Fruit fly (Drosophila melanogaster): ENCODE results near the gene Acer.
A peak's percentile ranks its signal among the peaks of the same experiment; 100 is the strongest.

Acer gene

DNA sequence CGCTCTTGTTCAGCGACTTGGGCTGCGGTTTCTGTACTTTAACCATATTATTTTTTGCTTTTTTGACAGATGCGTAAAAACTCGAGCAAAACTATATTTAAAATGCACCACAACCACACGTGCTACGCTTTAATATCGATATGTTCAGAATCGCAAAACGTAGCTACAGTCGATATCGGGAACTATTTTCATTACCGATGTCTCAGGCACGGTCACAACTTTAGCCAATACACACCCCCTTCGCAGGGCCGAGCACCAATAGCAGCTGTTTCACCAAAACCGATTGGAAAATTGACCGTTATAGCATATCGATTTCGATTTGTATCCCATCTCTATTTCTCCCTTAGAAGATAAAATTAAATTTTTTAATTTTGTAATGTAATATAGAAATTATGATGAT, 10.0 kb upstream of the Acer start, which contains the start of gene CG13096 (continued):
- TF ChIP-seq CG8290 (GFP tag; optimal IDR thresholded peaks at IDR 0.05): peak; percentile 90
- peak; percentile 75 to 96 for TF ChIP-seq CG8290 (tag; optimal IDR thresholded peaks at IDR 0.05)
- TF ChIP-seq grau (tag; optimal IDR thresholded peaks at IDR 0.05): no peak
- no peak for TF ChIP-seq CG2202 (tag; optimal IDR thresholded peaks at IDR 0.05)
- TF ChIP-seq Usf (GFP tag; optimal IDR thresholded peaks at IDR 0.05): no peak
- TF ChIP-seq pita (GFP tag; optimal IDR thresholded peaks at IDR 0.05): peak; percentile 78
- peak; percentile 45 for TF ChIP-seq CG4424 (GFP tag; optimal IDR thresholded peaks at IDR 0.05)
- no peak for TF ChIP-seq en (GFP tag; optimal IDR thresholded peaks at IDR 0.05)
- TF ChIP-seq B-H2 (GFP tag; optimal IDR thresholded peaks at IDR 0.05): peak; percentile 49
- peak; percentile 37 to 43 for TF ChIP-seq dpn (GFP tag; optimal IDR thresholded peaks at IDR 0.05)
- peak; percentile 72 for TF ChIP-seq CG12659 (GFP tag; optimal IDR thresholded peaks at IDR 0.05)
- TF ChIP-seq tx (GFP tag; optimal IDR thresholded peaks at IDR 0.05): no peak
- peak; percentile 99 for TF ChIP-seq hbn (GFP tag; IDR thresholded peaks at IDR 0.05; ENCODE audit: partially characterized antibody)
- peak; percentile 35 for TF ChIP-seq CG9609 (GFP tag; optimal IDR thresholded peaks at IDR 0.05)
- peak; percentile 17; the same call in 1 of the 2 replicates for TF ChIP-seq al (GFP tag; IDR thresholded peaks at IDR 0.05)
- TF ChIP-seq zf30C (GFP tag; optimal IDR thresholded peaks at IDR 0.05): no peak
- peak; percentile 27; the same call in 1 of the 2 replicates for TF ChIP-seq slbo (GFP tag; IDR thresholded peaks at IDR 0.05)
- peak; percentile 25 for TF ChIP-seq CG4854 (GFP tag; optimal IDR thresholded peaks at IDR 0.05)
- TF ChIP-seq hb (GFP tag; IDR thresholded peaks at IDR 0.05; ENCODE audit: partially characterized antibody): peak; percentile 98
- TF ChIP-seq CG15479 (GFP tag; optimal IDR thresholded peaks at IDR 0.05): no peak
- peak; percentile 97 for TF ChIP-seq Scr (GFP tag; IDR thresholded peaks at IDR 0.05; ENCODE audit: partially characterized antibody)
- TF ChIP-seq mld (GFP tag; IDR thresholded peaks at IDR 0.05; ENCODE audit: partially characterized antibody): peak; percentile 94
- TF ChIP-seq CG18262 (tag; optimal IDR thresholded peaks at IDR 0.05): peak; percentile 12
- TF ChIP-seq mam (GFP tag; optimal IDR thresholded peaks at IDR 0.05): peak; percentile 41
- TF ChIP-seq ftz-f1 (GFP tag; optimal IDR thresholded peaks at IDR 0.05): peak; percentile 66
- peak; percentile 49 for TF ChIP-seq Mad (GFP tag; optimal IDR thresholded peaks at IDR 0.05)
- TF ChIP-seq Doc3 (GFP tag; IDR thresholded peaks at IDR 0.05; ENCODE audit: partially characterized antibody): peak; percentile 98
- TF ChIP-seq CG6272 (GFP tag; IDR thresholded peaks at IDR 0.05): peak; percentile 22; the same call in 1 of the 2 replicates
- peak; percentile 99 for TF ChIP-seq pzg (GFP tag; optimal IDR thresholded peaks at IDR 0.05)
- TF ChIP-seq Stat92E (GFP tag; optimal IDR thresholded peaks at IDR 0.05): peak in 1 of 3 experiments; percentile 44
- 0 out of 2 replicates have a peak, but pooled peaks have one; percentile 14 for TF ChIP-seq Xrp1 (GFP tag; IDR thresholded peaks at IDR 0.05)
- TF ChIP-seq CG15601 (tag; optimal IDR thresholded peaks at IDR 0.05): peak; percentile 59
- TF ChIP-seq crc (GFP tag; optimal IDR thresholded peaks at IDR 0.05): no peak
- TF ChIP-seq CG11456 (GFP tag; IDR thresholded peaks at IDR 0.05): no peak
- peak; percentile 82 for TF ChIP-seq CG13894 (tag; optimal IDR thresholded peaks at IDR 0.05)
- TF ChIP-seq abd-A (tag; optimal IDR thresholded peaks at IDR 0.05): no peak
- peak; percentile 9; the same call in 1 of the 4 replicates for TF ChIP-seq Gug (GFP tag; IDR thresholded peaks at IDR 0.05)
- peak; percentile 22 for TF ChIP-seq Deaf1 (tag; optimal IDR thresholded peaks at IDR 0.05)
- peak; percentile 80 for TF ChIP-seq CG7987 (GFP tag; optimal IDR thresholded peaks at IDR 0.05)
- TF ChIP-seq CG2120 (GFP tag; optimal IDR thresholded peaks at IDR 0.05): peak; percentile 48
- TF ChIP-seq CG6854 (GFP tag; optimal IDR thresholded peaks at IDR 0.05): no peak
- no peak for TF ChIP-seq sd (tag; optimal IDR thresholded peaks at IDR 0.05)
- peak; percentile 8 for TF ChIP-seq CG4820 (GFP tag; optimal IDR thresholded peaks at IDR 0.05)
- peak; percentile 98 for TF ChIP-seq CG42726 (GFP tag; IDR thresholded peaks at IDR 0.05; ENCODE audit: partially characterized antibody)
- TF ChIP-seq Atf-2 (GFP tag; optimal IDR thresholded peaks at IDR 0.05): no peak
- peak; percentile 77 for TF ChIP-seq CG9932 (GFP tag; IDR thresholded peaks at IDR 0.05)
- no peak for TF ChIP-seq D19A (tag; optimal IDR thresholded peaks at IDR 0.05)
- peak; percentile 22 for TF ChIP-seq Dad (GFP tag; optimal IDR thresholded peaks at IDR 0.05)
- peak; percentile 91 for TF ChIP-seq Ets97D (GFP tag; optimal IDR thresholded peaks at IDR 0.05)
- peak; percentile 96 for TF ChIP-seq Max (GFP tag; optimal IDR thresholded peaks at IDR 0.05)
